Worm (Caenorhabditis elegans) whole organism, young adult: ENCODE data around the gene R02E4.1.

Experiments
- athp-1 ChIP-seq: sonication (generic microtip); optimal IDR thresholded peaks from 2 replicates; lab custom pipeline; 2017; ENCODE audit warnings: mild to moderate bottlenecking, missing genetic modification characterization, missing compliant biosample characterization
- ccch-3 ChIP-seq: fragments of 200-800 bp; sonication (Bioruptor generic); optimal IDR thresholded peaks from 2 replicates; lab custom pipeline; 2018; ENCODE audit warnings: mild to moderate bottlenecking, missing genetic modification characterization, missing compliant biosample characterization
- unc-130 ChIP-seq: sonication (generic microtip); optimal IDR thresholded peaks from 2 replicates; lab custom pipeline; 2016; ENCODE audit warnings: missing genetic modification reagents, missing genetic modification characterization, missing compliant biosample characterization

- no peak for TF ChIP-seq unc-130 (GFP tag; lab: Kevin White, UChicago)
- TF ChIP-seq athp-1 (tag; lab: Kevin White, UChicago) = no peak
- TF ChIP-seq ccch-3 (GFP tag; lab: Kevin White, UChicago) = no peak
Observed at ce11 chrX:4144136-4144781, 39.9 kb upstream of the R02E4.1 start.
